Worm (Caenorhabditis elegans): Measurements from ENCODE around the gene nhr-27.

DNA sequence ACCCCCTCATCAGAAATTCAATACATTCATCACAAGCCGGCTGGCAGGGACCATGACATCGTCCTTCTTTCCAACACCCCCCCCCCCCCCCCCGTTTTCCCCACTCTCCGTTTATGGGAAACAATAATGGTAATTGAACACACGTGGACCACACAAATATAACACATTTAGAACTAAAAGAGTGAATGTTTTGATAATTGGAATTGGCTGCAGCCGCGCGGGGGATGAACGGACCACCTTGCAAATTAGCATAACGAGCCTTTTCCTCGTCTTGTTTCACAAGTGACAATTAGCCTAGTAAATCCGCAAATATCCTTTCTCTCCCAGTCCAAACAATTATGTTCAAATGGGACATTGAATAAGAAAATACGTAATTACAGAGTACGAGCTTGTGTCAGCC, 119.5 kb downstream of the nhr-27 start:
- TF ChIP-seq lin-39 (tag; optimal IDR thresholded peaks at IDR 0.05) (no peak), ztf-11 (tag; optimal IDR thresholded peaks at IDR 0.05) (no peak), php-3 (GFP tag; IDR thresholded peaks at IDR 0.05) (no peak), nhr-48 (tag; optimal IDR thresholded peaks at IDR 0.05) (no peak), F10B5.3 (tag; optimal IDR thresholded peaks at IDR 0.05) (no peak), tra-1 (GFP tag; IDR thresholded peaks at IDR 0.05) (no peak)
